Worm (Caenorhabditis elegans): ENCODE results near the gene dkc-1.

DNA sequence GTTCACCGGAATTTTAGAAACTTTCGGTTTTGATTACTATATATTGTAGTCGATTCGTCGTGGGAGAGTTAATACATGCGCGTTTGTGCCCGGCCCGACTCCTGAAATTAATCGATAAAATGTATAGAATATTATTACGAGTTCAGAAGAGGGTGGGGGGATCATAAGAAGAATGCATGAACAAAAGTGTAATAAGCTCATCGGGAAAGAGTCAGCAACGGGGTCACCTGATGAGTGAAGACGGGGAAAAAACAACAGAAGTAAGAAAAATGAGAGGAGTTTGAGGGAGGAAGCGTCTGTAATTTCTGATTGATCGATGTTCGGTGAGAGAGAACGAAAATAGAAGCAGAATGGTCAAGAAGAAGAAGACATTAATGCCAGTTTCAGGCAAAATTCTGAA is 32.1 kb upstream of the dkc-1 start, which contains the start of gene W09D10.4:
- TF ChIP-seq T22C8.4 (GFP tag; IDR thresholded peaks at IDR 0.05) (no peak), klf-2 (GFP tag; conservative IDR thresholded peaks at IDR 0.05) (no peak), flt-1 (GFP tag; IDR thresholded peaks at IDR 0.05) (no peak)
